Worm (Caenorhabditis elegans): Measurements from ENCODE around the gene srsx-39.
"Not testable (repeated sequence)": the region's sequence is repeated elsewhere in the genome, so short reads cannot be mapped to it uniquely, and the experiment has no call there.

The srsx-39 gene

ce11 chrV:15225650-15226049 lies 30.9 kb downstream of the srsx-39 start, which contains the start of gene srw-14:
TSS of gene srw-14 (plus strand) at chrV:15225950.
- TF ChIP-seq F13C5.2 (tag; optimal IDR thresholded peaks at IDR 0.05) (no peak), pes-1 (GFP tag; IDR thresholded peaks at IDR 0.05) (no peak), aly-1 (tag; optimal IDR thresholded peaks at IDR 0.05) (no peak), ama-1 (optimal IDR thresholded peaks at IDR 0.05) (no peak), tbx-37 (GFP tag; conservative IDR thresholded peaks at IDR 0.05) (no peak), tbx-11 (GFP tag; IDR thresholded peaks at IDR 0.05) (no peak), ceh-13 (GFP tag; optimal IDR thresholded peaks at IDR 0.05) (no peak), hnd-1 (tag; optimal IDR thresholded peaks at IDR 0.05) (no peak), flt-1 (GFP tag; IDR thresholded peaks at IDR 0.05) (no peak), B0310.2 (tag; optimal IDR thresholded peaks at IDR 0.05) (no peak), tra-4 (tag; optimal IDR thresholded peaks at IDR 0.05) (no peak)

- TF ChIP-seq sea-1 (GFP tag; conservative IDR thresholded peaks at IDR 0.05) (no peak), hnd-1 (tag; optimal IDR thresholded peaks at IDR 0.05) (no peak), scrt-1 (GFP tag; IDR thresholded peaks at IDR 0.05) (no peak), tbx-37 (GFP tag; conservative IDR thresholded peaks at IDR 0.05) (no peak), B0310.2 (tag; optimal IDR thresholded peaks at IDR 0.05) (no peak), flt-1 (GFP tag; IDR thresholded peaks at IDR 0.05) (no peak), ama-1 (optimal IDR thresholded peaks at IDR 0.05) (no peak), pes-1 (GFP tag; IDR thresholded peaks at IDR 0.05) (no peak), ceh-36 (tag; optimal IDR thresholded peaks at IDR 0.05) (no peak)
Observed at ce11 chrV:15223668-15224067, 32.9 kb downstream of the srsx-39 start, which contains the start of gene srw-24. TSS of gene srw-24 (plus strand) at chrV:15223968.

- TF ChIP-seq tbx-37 (GFP tag; conservative IDR thresholded peaks at IDR 0.05) (no peak), pes-1 (GFP tag; IDR thresholded peaks at IDR 0.05) (no peak), sea-1 (GFP tag; conservative IDR thresholded peaks at IDR 0.05) (no peak), F13C5.2 (tag; optimal IDR thresholded peaks at IDR 0.05) (no peak)
Observed at ce11 chrV:15221330-15221729, 35.2 kb downstream of the srsx-39 start, which contains the start of gene irld-25. TSS of gene irld-25 (plus strand) at chrV:15221630.

- TF ChIP-seq F13C5.2 (tag; optimal IDR thresholded peaks at IDR 0.05) (no peak), hmbx-1 (tag; optimal IDR thresholded peaks at IDR 0.05) (no peak), hmg-4 (GFP tag; optimal IDR thresholded peaks at IDR 0.05) (no peak), flt-1 (GFP tag; IDR thresholded peaks at IDR 0.05) (no peak), B0310.2 (tag; optimal IDR thresholded peaks at IDR 0.05) (no peak), hnd-1 (tag; optimal IDR thresholded peaks at IDR 0.05) (no peak), ama-1 (optimal IDR thresholded peaks at IDR 0.05) (no peak), tbx-37 (GFP tag; conservative IDR thresholded peaks at IDR 0.05) (no peak), ets-7 (tag; optimal IDR thresholded peaks at IDR 0.05) (no peak), aly-1 (tag; optimal IDR thresholded peaks at IDR 0.05) (no peak), tbx-11 (GFP tag; IDR thresholded peaks at IDR 0.05) (no peak), ceh-13 (GFP tag; optimal IDR thresholded peaks at IDR 0.05) (no peak), scrt-1 (GFP tag; IDR thresholded peaks at IDR 0.05) (no peak)
Observed at ce11 chrV:15216705-15217104, 39.9 kb downstream of the srsx-39 start, which contains the start of gene sri-25. TSS of gene sri-25 (plus strand) at chrV:15217005.

ce11 chrV:15215175-15215574 lies 41.4 kb downstream of the srsx-39 start, which contains the start of gene sri-26:
TSS of gene sri-26 (plus strand) at chrV:15215475.
- TF ChIP-seq tbx-37 (GFP tag; conservative IDR thresholded peaks at IDR 0.05); ceh-13 (GFP tag; optimal IDR thresholded peaks at IDR 0.05); scrt-1 (GFP tag; IDR thresholded peaks at IDR 0.05): not testable (repeated sequence)

DNA sequence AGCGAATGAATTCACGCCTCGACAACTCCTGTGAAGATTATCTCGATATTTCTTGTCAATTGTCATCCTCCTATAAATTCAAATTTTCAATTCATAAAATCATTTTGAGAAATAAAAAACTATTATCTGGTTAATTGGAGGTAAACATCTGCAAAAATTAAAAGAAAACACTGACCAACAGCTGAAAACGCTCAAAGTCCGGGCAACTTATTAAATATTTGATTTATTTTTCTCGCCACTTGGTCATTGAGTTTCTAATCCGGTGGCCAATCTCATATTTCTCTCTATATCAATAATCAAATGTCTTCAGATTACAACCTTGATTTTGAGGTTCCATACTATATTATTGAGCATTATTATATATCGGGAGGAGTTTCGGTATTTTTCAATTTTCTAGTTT lies 44.7 kb downstream of the srsx-39 start, which contains the start of gene sri-24:
sri-24 (plus strand) TSS at position 301 of the 400 bp plus-strand sequence.
- TF ChIP-seq F13C5.2 (tag; optimal IDR thresholded peaks at IDR 0.05); ets-7 (tag; optimal IDR thresholded peaks at IDR 0.05); hmg-4 (GFP tag; optimal IDR thresholded peaks at IDR 0.05): not testable (repeated sequence)

DNA sequence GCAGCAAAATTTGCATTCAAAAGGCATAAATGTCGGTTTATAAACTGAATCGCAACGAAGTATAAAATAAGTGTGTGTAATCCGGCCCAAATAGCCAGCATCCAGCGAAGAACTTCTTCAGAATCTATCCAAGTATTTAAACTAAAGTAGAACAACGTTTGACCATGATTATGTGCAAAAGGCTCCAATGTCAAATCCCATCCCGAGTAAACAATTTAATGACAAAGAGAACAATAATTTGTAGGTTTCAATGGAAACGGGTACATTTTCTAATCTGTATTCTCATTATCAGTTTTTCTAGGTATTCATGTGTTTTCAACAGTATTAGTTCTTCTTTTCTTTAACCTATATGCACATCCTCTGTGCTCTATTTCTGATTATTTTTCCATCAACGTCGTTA lies 48.9 kb downstream of the srsx-39 start, which contains the start of gene C41G6.12:
C41G6.12 (minus strand) TSS at position 101 of the 400 bp plus-strand sequence.
- TF ChIP-seq hnd-1 (tag; optimal IDR thresholded peaks at IDR 0.05); scrt-1 (GFP tag; IDR thresholded peaks at IDR 0.05); flt-1 (GFP tag; IDR thresholded peaks at IDR 0.05): not testable (repeated sequence)

All from whole organism, early embryonic.